Fruit fly (Drosophila melanogaster) whole organism, wandering third instar larva: ENCODE results near the gene CG32032.

Experiments used
- CG32264 ChIP-seq: fragments of 200-800 bp; sonication (Bioruptor generic); optimal IDR thresholded peaks from 2 replicates; lab custom pipeline; 2016; ENCODE audit warnings: missing biosample characterization, missing genetic modification characterization
- Dfd ChIP-seq: fragments of >200 bp; optimal IDR thresholded peaks from 2 replicates; lab custom pipeline; 2017; ENCODE audit warnings: missing biosample characterization, missing genetic modification characterization
- Hr78 ChIP-seq: fragments of >200 bp; optimal IDR thresholded peaks from 2 replicates; lab custom pipeline; 2017; ENCODE audit warnings: missing biosample characterization, missing genetic modification characterization
- OdsH ChIP-seq: fragments of 200-800 bp; sonication (Bioruptor generic); optimal IDR thresholded peaks from 2 replicates; lab custom pipeline; 2016; ENCODE audit warnings: missing biosample characterization, mild to moderate bottlenecking, missing genetic modification characterization
- h ChIP-seq: fragments of 200-800 bp; sonication (Bioruptor generic); optimal IDR thresholded peaks from 3 replicates; lab custom pipeline; 2016; ENCODE audit warnings: missing biosample characterization, mild to moderate bottlenecking, missing genetic modification characterization
- jim ChIP-seq: fragments of 175-275, 200-325 bp; sonication (Bioruptor generic); optimal IDR thresholded peaks from 2 replicates; lab custom pipeline; 2016; ENCODE audit warnings: missing biosample characterization, mild to moderate bottlenecking, missing genetic modification characterization
- lola ChIP-seq: fragments of >200 bp; optimal IDR thresholded peaks from 2 replicates; lab custom pipeline; 2017; ENCODE audit warnings: missing biosample characterization, missing genetic modification characterization
- pan ChIP-seq: fragments of >200 bp; optimal IDR thresholded peaks from 2 replicates; lab custom pipeline; 2017
- psq ChIP-seq: fragments of 200-800 bp; sonication (Bioruptor generic); optimal IDR thresholded peaks from 3 replicates; lab custom pipeline; 2017; ENCODE audit warnings: missing biosample characterization, mild to moderate bottlenecking, missing genetic modification characterization, moderate library complexity
- tai ChIP-seq: sonication (Bioruptor generic); optimal IDR thresholded peaks from 2 replicates; lab custom pipeline; 2016; ENCODE audit warnings: missing biosample characterization, missing genetic modification characterization
- usp ChIP-seq: fragments of >200 bp; optimal IDR thresholded peaks from 2 replicates; lab custom pipeline; 2017; ENCODE audit warnings: missing biosample characterization, missing genetic modification characterization

DNA sequence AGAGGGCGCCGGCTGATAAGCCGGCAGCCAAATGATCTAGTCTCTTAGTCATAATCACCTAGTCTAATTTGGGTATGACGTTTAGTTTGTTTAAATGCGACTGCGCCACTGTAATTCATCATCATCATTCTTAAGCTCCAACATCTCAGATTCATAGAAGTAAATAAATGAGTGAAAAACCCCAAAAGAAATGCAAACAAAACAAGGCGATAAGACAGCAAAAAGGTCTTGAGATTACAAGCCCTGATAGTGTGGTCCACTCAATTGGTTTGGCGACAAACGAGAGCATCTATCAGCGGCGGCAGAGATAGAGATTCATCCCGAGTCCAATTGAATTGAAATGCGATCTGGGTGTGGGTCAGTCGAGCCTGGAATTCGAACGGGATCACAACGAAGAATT, 18.6 kb upstream of the CG32032 start, which contains the start of gene teq:
- TF ChIP-seq Hr78 (GFP tag; lab: Kevin White, UChicago): no peak
- no peak for TF ChIP-seq h (GFP tag; lab: Kevin White, UChicago)
- TF ChIP-seq pan (lab: Kevin White, UChicago): no peak
- no peak for TF ChIP-seq Dfd
- no peak for TF ChIP-seq tai (GFP tag; lab: Kevin White, UChicago)
- TF ChIP-seq lola (GFP tag; lab: Kevin White, UChicago): no peak
- no peak for TF ChIP-seq psq (GFP tag; lab: Kevin White, UChicago)
- no peak for TF ChIP-seq usp (GFP tag; lab: Kevin White, UChicago)
- no peak for TF ChIP-seq jim (GFP tag; lab: Kevin White, UChicago)
- TF ChIP-seq CG32264 (GFP tag; lab: Kevin White, UChicago): no peak
- no peak for TF ChIP-seq OdsH (GFP tag; lab: Kevin White, UChicago)
